Fruit fly (Drosophila melanogaster) whole organism: ENCODE results near the gene Aef1.

Experiments
- CG8478 ChIP-seq: fragments of >200 bp; optimal IDR thresholded peaks from 2 replicates; lab custom pipeline; 2018; ENCODE audit warnings: inconsistent platforms
- EcR ChIP-seq, 2 experiments: fragments of >200 bp; optimal IDR thresholded peaks; 2 replicates each; lab custom pipeline; 2017; ENCODE audit warnings: missing biosample characterization in 2 of 2, missing genetic modification characterization in 2 of 2, missing genetic modification reagents in 2 of 2
- psq ChIP-seq: fragments of >200 bp; optimal IDR thresholded peaks from 2 replicates; lab custom pipeline; 2017
- usp ChIP-seq: fragments of >200 bp; optimal IDR thresholded peaks from 2 replicates; lab custom pipeline; 2017; ENCODE audit warnings: missing biosample characterization, missing genetic modification characterization, mixed read lengths

DNA sequence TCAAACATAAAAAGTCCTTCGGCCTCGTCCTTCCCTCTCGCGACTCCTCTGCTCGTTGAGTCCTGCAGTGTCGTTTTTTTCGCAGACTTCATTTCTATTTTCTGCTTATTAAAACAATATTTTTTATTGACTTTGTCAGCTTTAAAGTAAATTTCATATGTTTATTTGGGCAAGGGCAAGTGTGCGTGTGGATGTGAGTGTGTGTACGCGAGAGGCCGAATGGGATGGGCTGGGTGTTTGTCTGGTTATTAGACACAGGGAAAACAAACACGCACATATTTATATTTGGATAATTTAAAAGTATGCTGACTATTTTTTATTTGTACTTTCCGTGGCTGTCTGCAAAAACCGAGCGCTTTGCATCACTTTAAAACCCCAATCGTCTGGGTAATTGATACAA is 44.6 kb downstream of the Aef1 start:
- TF ChIP-seq CG8478 (lab: Kevin White, UChicago) (no peak), EcR (GFP tag; optimal IDR thresholded peaks at IDR 0.05; lab: Kevin White, UChicago) (no peak), psq (lab: Kevin White, UChicago) (no peak), usp (GFP tag; lab: Kevin White, UChicago) (no peak)
